Fruit fly (Drosophila melanogaster): Measurements from ENCODE around the gene Tep1.

Tep1 gene

dm6 chr2L:15907358-15907757, 13.7 kb upstream of the Tep1 start:
- TF ChIP-seq CG8478 (optimal IDR thresholded peaks at IDR 0.05) (no peak), CTCF (optimal IDR thresholded peaks at IDR 0.05) (no peak)

- TF ChIP-seq CG8478 (optimal IDR thresholded peaks at IDR 0.05) (no peak), CTCF (optimal IDR thresholded peaks at IDR 0.05) (peak; percentile 81 to 86)
These were observed 10.1 kb upstream of the Tep1 start for dm6 chr2L:15903725-15904124.

- TF ChIP-seq CTCF (optimal IDR thresholded peaks at IDR 0.05): no peak
- no peak for TF ChIP-seq CG8478 (optimal IDR thresholded peaks at IDR 0.05)
These were observed 8.7 kb upstream of the Tep1 start, which contains the start of gene CG31821 for dm6 chr2L:15902310-15902709. TSS of gene CG31821 (minus strand) at chr2L:15902410.

- TF ChIP-seq CG8478 (optimal IDR thresholded peaks at IDR 0.05) (no peak), CTCF (optimal IDR thresholded peaks at IDR 0.05) (no peak)
These were observed 6.8 kb upstream of the Tep1 start, which contains the start of gene CG31823 for dm6 chr2L:15900424-15900823. TSS of gene CG31823 (minus strand) at chr2L:15900524.

- TF ChIP-seq CTCF (optimal IDR thresholded peaks at IDR 0.05): no peak
- no peak for TF ChIP-seq CG8478 (optimal IDR thresholded peaks at IDR 0.05)
These were observed 1.5 kb upstream of the Tep1 start, which contains the start of gene CG31735 for dm6 chr2L:15895154-15895553. TSS of gene CG31735 (plus strand) at chr2L:15895454.

dm6 chr2L:15886187-15886586, 7.4 kb downstream of the Tep1 start:
- TF ChIP-seq CTCF (optimal IDR thresholded peaks at IDR 0.05) (no peak), CG8478 (optimal IDR thresholded peaks at IDR 0.05) (no peak)

dm6 chr2L:15883090-15883489, 10.5 kb downstream of the Tep1 start, which contains the start of gene CG44475:
TSS of gene CG44475 (minus strand) at chr2L:15883190.
- TF ChIP-seq CTCF (optimal IDR thresholded peaks at IDR 0.05) (no peak), CG8478 (optimal IDR thresholded peaks at IDR 0.05) (no peak)

dm6 chr2L:15880056-15880455, 13.6 kb downstream of the Tep1 start, which contains the start of gene CG7653:
TSS of gene CG7653 (minus strand) at chr2L:15880156.
- TF ChIP-seq CG8478 (optimal IDR thresholded peaks at IDR 0.05): no peak
- no peak for TF ChIP-seq CTCF (optimal IDR thresholded peaks at IDR 0.05)

dm6 chr2L:15865361-15865760, 28.2 kb downstream of the Tep1 start, which contains the start of gene CG42792:
TSS of gene CG42792 (minus strand) at chr2L:15865461.
- no peak for TF ChIP-seq CG8478 (optimal IDR thresholded peaks at IDR 0.05)
- no peak for TF ChIP-seq CTCF (optimal IDR thresholded peaks at IDR 0.05)

dm6 chr2L:15853826-15854225, 39.8 kb downstream of the Tep1 start, which contains the start of gene Tektin-A:
TSS of gene Tektin-A (plus strand) at chr2L:15854126.
- TF ChIP-seq CG8478 (optimal IDR thresholded peaks at IDR 0.05): no peak
- TF ChIP-seq CTCF (optimal IDR thresholded peaks at IDR 0.05): no peak

- TF ChIP-seq CG8478 (optimal IDR thresholded peaks at IDR 0.05): no peak
- TF ChIP-seq CTCF (optimal IDR thresholded peaks at IDR 0.05): no peak
These were observed 41.3 kb downstream of the Tep1 start, which contains the start of gene CG13243 for dm6 chr2L:15852292-15852691. TSS of gene CG13243 (plus strand) at chr2L:15852592.

dm6 chr2L:15846600-15846999, 47.0 kb downstream of the Tep1 start:
- no peak for TF ChIP-seq CTCF (optimal IDR thresholded peaks at IDR 0.05)
- no peak for TF ChIP-seq CG8478 (optimal IDR thresholded peaks at IDR 0.05)
